Worm (Caenorhabditis elegans) whole organism, late embryonic: Measurements from ENCODE around the gene skr-8.

ENCODE experiments used
- K02D7.2 ChIP-seq: sonication (generic microtip); optimal IDR thresholded peaks from 2 replicates; lab custom pipeline; 2017; ENCODE audit warnings: mild to moderate bottlenecking, missing genetic modification characterization, missing compliant biosample characterization
- ama-1 ChIP-seq: fragments of 150-350 bp; optimal IDR thresholded peaks from 2 replicates; lab custom pipeline; 2014
- ceh-34 ChIP-seq: sonication (generic microtip); optimal IDR thresholded peaks from 2 replicates; lab custom pipeline; 2016; ENCODE audit warnings: mild to moderate bottlenecking, missing genetic modification characterization, missing compliant biosample characterization
- dmd-4 ChIP-seq: sonication (generic microtip); optimal IDR thresholded peaks from 2 replicates; lab custom pipeline; 2016; ENCODE audit warnings: borderline replicate concordance, missing genetic modification characterization, missing compliant biosample characterization
- fkh-10 ChIP-seq: fragments of 150-350 bp; optimal IDR thresholded peaks from 2 replicates; lab custom pipeline; 2014; ENCODE audit warnings: missing biosample characterization, missing genetic modification reagents, missing genetic modification characterization
- pax-1 ChIP-seq: fragments of 150-350 bp; optimal IDR thresholded peaks from 2 replicates; lab custom pipeline; 2014; ENCODE audit warnings: missing biosample characterization, missing genetic modification characterization
- sdc-2 ChIP-seq: sonication (generic microtip); optimal IDR thresholded peaks from 2 replicates; lab custom pipeline; 2016; ENCODE audit warnings: missing genotype, missing genetic modification characterization, missing compliant biosample characterization
- syd-9 ChIP-seq: sonication (generic microtip); optimal IDR thresholded peaks from 2 replicates; lab custom pipeline; 2016; ENCODE audit warnings: mild to moderate bottlenecking, missing genetic modification characterization, moderate library complexity, missing compliant biosample characterization
- tbx-7 ChIP-seq: sonication (generic microtip); optimal IDR thresholded peaks from 2 replicates; lab custom pipeline; 2016; ENCODE audit warnings: missing genotype, missing genetic modification characterization, missing compliant biosample characterization

ce11 chrIV:17121058-17121773 is 44.4 kb downstream of the skr-8 start:
- no peak for TF ChIP-seq syd-9 (tag; lab: Kevin White, UChicago)
- no peak for TF ChIP-seq fkh-10
- TF ChIP-seq ceh-34 (tag; lab: Kevin White, UChicago): no peak
- no peak for TF ChIP-seq sdc-2 (tag; lab: Kevin White, UChicago)
- TF ChIP-seq pax-1 (tag; lab: Kevin White, UChicago): no peak
- TF ChIP-seq tbx-7: no peak
- TF ChIP-seq ama-1 (lab: Kevin White, UChicago): no peak
- TF ChIP-seq K02D7.2: no peak
- TF ChIP-seq dmd-4 (tag; lab: Kevin White, UChicago): no peak
